Worm (Caenorhabditis elegans) whole organism, mixed stage, embryonic: ENCODE results near the gene lmbr-1.

Experiments used
- M03D4.4 ChIP-seq: sonication (generic microtip); optimal IDR thresholded peaks from 2 replicates; lab custom pipeline; 2017; ENCODE audit warnings: mild to moderate bottlenecking, missing genetic modification characterization, missing compliant biosample characterization
- bed-3 ChIP-seq: fragments of 200-800 bp; sonication (Bioruptor generic); optimal IDR thresholded peaks from 3 replicates; lab custom pipeline; 2018; ENCODE audit warnings: mild to moderate bottlenecking, missing genetic modification characterization, moderate library complexity, missing compliant biosample characterization
- blmp-1 ChIP-seq: fragments of 150-350 bp; optimal IDR thresholded peaks from 2 replicates; lab custom pipeline; 2014; ENCODE audit warnings: missing biosample characterization, missing genetic modification characterization
- ceh-39 ChIP-seq: fragments of 150-350 bp; optimal IDR thresholded peaks from 2 replicates; lab custom pipeline; 2014; ENCODE audit warnings: missing biosample characterization, missing genetic modification characterization
- ceh-43 ChIP-seq: fragments of 200-800 bp; sonication (Bioruptor generic); optimal IDR thresholded peaks from 2 replicates; lab custom pipeline; 2018; ENCODE audit warnings: mild to moderate bottlenecking, missing genetic modification characterization, moderate library complexity, missing compliant biosample characterization
- ceh-83 ChIP-seq: fragments of 200-800 bp; sonication (Bioruptor generic); optimal IDR thresholded peaks from 2 replicates; lab custom pipeline; 2018; ENCODE audit warnings: mild to moderate bottlenecking, missing genetic modification characterization, missing compliant biosample characterization
- ces-1 ChIP-seq: fragments of 150-350 bp; optimal IDR thresholded peaks from 2 replicates; lab custom pipeline; 2014; ENCODE audit warnings: missing biosample characterization, missing genetic modification reagents, missing genetic modification characterization
- cnd-1 ChIP-seq: fragments of 200-800 bp; sonication (Bioruptor generic); optimal IDR thresholded peaks from 2 replicates; lab custom pipeline; 2018; ENCODE audit warnings: mild to moderate bottlenecking, missing genetic modification characterization, missing compliant biosample characterization
- drap-1 ChIP-seq: fragments of 200-800 bp; sonication (Bioruptor generic); optimal IDR thresholded peaks from 3 replicates; lab custom pipeline; 2018; ENCODE audit warnings: mild to moderate bottlenecking, missing genetic modification characterization, missing compliant biosample characterization
- elt-1 ChIP-seq: sonication (generic microtip); optimal IDR thresholded peaks from 2 replicates; lab custom pipeline; 2017; ENCODE audit warnings: missing genetic modification characterization, mild to moderate bottlenecking, missing compliant biosample characterization, antibody characterized with exemption, moderate library complexity, borderline replicate concordance; ENCODE audit not compliant: insufficient read depth
- flh-1 ChIP-seq: fragments of 200-800 bp; sonication (Bioruptor generic); optimal IDR thresholded peaks from 2 replicates; lab custom pipeline; 2018; ENCODE audit warnings: mild to moderate bottlenecking, missing genetic modification characterization, moderate library complexity, missing compliant biosample characterization
- hlh-1 ChIP-seq: fragments of 150-350 bp; optimal IDR thresholded peaks from 2 replicates; lab custom pipeline; 2014; ENCODE audit warnings: missing biosample characterization, missing genetic modification reagents, missing genetic modification characterization
- lin-13 ChIP-seq: fragments of 150-350 bp; optimal IDR thresholded peaks from 2 replicates; lab custom pipeline; 2014; ENCODE audit warnings: missing biosample characterization, missing genetic modification characterization
- lin-32 ChIP-seq: fragments of 200-800 bp; sonication (Bioruptor generic); optimal IDR thresholded peaks from 2 replicates; lab custom pipeline; 2018; ENCODE audit warnings: mild to moderate bottlenecking, missing genetic modification characterization, missing compliant biosample characterization
- mab-5 ChIP-seq: fragments of 150-350 bp; optimal IDR thresholded peaks from 2 replicates; lab custom pipeline; 2014; ENCODE audit warnings: missing biosample characterization, missing genetic modification characterization
- mls-2 ChIP-seq: sonication (generic microtip); optimal IDR thresholded peaks from 2 replicates; lab custom pipeline; 2016; ENCODE audit warnings: mild to moderate bottlenecking, missing genetic modification characterization, moderate library complexity, missing compliant biosample characterization
- nhr-12 ChIP-seq: fragments of 150-350 bp; optimal IDR thresholded peaks from 2 replicates; lab custom pipeline; 2014; ENCODE audit warnings: missing biosample characterization, missing genetic modification characterization
- nhr-2 ChIP-seq: fragments of 150-350 bp; optimal IDR thresholded peaks from 2 replicates; lab custom pipeline; 2014; ENCODE audit warnings: missing biosample characterization, missing genetic modification characterization
- nhr-237 ChIP-seq: fragments of 150-350 bp; optimal IDR thresholded peaks from 2 replicates; lab custom pipeline; 2014; ENCODE audit warnings: missing biosample characterization, missing genetic modification characterization
- nhr-28 ChIP-seq: fragments of 150-350 bp; optimal IDR thresholded peaks from 2 replicates; lab custom pipeline; 2014; ENCODE audit warnings: missing biosample characterization, missing genetic modification characterization
- pha-4 ChIP-seq: fragments of 150-350 bp; optimal IDR thresholded peaks from 2 replicates; lab custom pipeline; 2018; ENCODE audit warnings: missing biosample characterization, missing genetic modification reagents, missing genetic modification characterization
- sptf-1 ChIP-seq: sonication (generic microtip); optimal IDR thresholded peaks from 2 replicates; lab custom pipeline; 2017; ENCODE audit warnings: mild to moderate bottlenecking, missing genetic modification characterization, moderate library complexity, missing compliant biosample characterization
- tbx-8 ChIP-seq: fragments of 200-800 bp; sonication (Bioruptor generic); optimal IDR thresholded peaks from 2 replicates; lab custom pipeline; 2018; ENCODE audit warnings: mild to moderate bottlenecking, missing genetic modification characterization, moderate library complexity, missing compliant biosample characterization
- unc-39 ChIP-seq: fragments of 150-350 bp; optimal IDR thresholded peaks from 2 replicates; lab custom pipeline; 2014; ENCODE audit warnings: missing biosample characterization, missing genetic modification characterization
- unc-62 ChIP-seq: fragments of 150-350 bp; optimal IDR thresholded peaks from 2 replicates; lab custom pipeline; 2014; ENCODE audit warnings: missing biosample characterization, missing genetic modification reagents, missing genetic modification characterization
- zip-8 ChIP-seq: fragments of 150-350 bp; optimal IDR thresholded peaks from 2 replicates; lab custom pipeline; 2014; ENCODE audit warnings: missing biosample characterization, missing genetic modification characterization
- ztf-11 ChIP-seq: fragments of 150-350 bp; optimal IDR thresholded peaks from 2 replicates; lab custom pipeline; 2014; ENCODE audit warnings: missing biosample characterization, missing genetic modification characterization

lmbr-1 gene

DNA sequence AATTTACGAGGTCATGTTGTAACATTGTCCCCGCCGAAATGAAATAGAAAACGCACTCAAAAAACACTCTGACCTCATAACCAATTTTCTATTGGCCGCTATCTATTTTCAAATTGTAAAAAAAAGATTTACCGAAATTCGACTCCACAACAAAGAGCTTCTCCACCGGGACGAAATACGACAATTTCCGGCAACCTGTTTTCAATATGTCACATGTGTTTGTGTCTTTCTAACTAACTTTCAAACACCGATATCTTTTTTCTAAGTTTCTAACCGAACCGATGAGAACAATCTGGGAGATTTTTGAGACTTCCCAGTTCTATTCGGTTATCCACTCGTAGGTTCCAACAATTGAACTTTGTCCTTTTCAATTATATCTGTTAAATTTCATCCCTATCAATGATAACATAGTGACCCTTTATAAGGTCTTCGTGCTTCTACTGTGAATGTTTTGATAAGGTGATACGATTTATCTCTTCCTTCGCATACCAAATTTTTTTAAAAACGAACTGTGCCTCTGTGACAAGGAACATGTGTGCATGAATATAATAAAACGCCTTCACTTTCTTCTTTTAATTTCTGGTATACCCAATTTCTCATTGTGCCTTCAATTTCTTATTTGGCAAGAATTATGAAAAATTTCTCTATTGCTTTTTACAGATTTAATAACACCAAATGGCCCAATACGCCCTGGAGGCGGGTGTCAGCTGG is at the start of gene lmbr-1:
lmbr-1 (plus strand) TSS at position 661 of the 711 bp plus-strand sequence.
- no peak for TF ChIP-seq elt-1 (tag; lab: Kevin White, UChicago)
- no peak for TF ChIP-seq mls-2 (tag; lab: Kevin White, UChicago)
- no peak for TF ChIP-seq nhr-12
- no peak for TF ChIP-seq flh-1
- TF ChIP-seq mab-5 (tag; lab: Kevin White, UChicago) = no peak
- no peak for TF ChIP-seq drap-1 (GFP tag; lab: Kevin White, UChicago)
- no peak for TF ChIP-seq lin-13
- no peak for TF ChIP-seq nhr-28 (tag; lab: Kevin White, UChicago)

DNA sequence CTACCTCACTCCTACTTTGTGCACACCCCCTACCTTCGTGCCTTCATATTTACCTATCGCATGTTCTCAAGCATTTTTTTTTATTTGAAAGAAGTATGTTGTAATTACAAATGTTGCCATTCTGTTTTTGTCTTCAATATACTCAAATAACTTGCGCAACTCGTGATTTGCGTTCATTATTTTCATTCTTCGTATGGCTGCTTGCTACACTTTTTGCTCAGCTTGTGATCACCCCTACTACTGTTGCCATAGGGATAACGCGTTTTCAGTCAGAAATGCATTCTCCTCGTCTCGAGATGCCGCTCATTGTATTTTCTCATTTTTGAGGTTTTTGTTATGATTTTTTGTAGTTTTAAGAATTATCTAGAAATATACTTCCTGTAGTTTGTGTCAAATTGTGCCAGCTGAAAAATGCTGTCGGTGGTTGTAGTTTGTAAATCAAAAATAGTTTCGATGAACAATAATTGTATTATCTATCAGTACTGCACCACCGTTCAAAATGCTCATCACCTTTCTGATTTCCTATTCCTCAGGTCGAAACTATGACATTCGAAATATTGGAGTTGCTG is 49.3 kb upstream of the lmbr-1 start, which contains the start of gene F10E9.1:
F10E9.1 (plus strand) TSS at position 519 of the 569 bp plus-strand sequence.
- TF ChIP-seq unc-62 (GFP tag; lab: Kevin White, UChicago) (no peak), ces-1 (GFP tag; lab: Kevin White, UChicago) (no peak), bed-3 (no peak), nhr-237 (tag; lab: Kevin White, UChicago) (no peak), M03D4.4 (no peak)

DNA sequence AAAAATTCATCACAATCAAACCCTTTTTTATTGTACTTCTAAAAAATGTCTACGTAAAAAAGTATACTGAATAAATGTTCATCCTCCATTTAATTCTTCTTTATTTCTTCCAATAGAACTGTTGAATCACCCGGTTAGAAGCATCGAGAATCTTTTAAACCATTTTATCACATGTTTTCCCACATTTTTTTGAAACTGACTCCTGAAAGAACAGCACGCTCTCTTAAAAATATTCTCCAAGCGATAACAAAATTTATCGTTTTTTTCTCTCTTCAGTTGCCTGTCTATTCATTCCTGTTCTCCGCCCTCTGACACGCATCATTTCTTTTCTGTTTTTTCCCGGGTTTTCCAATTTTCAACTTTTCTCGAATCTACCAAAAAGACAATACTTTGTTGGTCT is 47.6 kb upstream of the lmbr-1 start, which contains the start of gene F10E9.12:
F10E9.12 (plus strand) TSS at position 131 of the 400 bp plus-strand sequence.
- no peak for TF ChIP-seq lin-32 (GFP tag; lab: Kevin White, UChicago)
- no peak for TF ChIP-seq drap-1 (GFP tag; lab: Kevin White, UChicago)
- TF ChIP-seq zip-8 (tag; lab: Kevin White, UChicago) = no peak

DNA sequence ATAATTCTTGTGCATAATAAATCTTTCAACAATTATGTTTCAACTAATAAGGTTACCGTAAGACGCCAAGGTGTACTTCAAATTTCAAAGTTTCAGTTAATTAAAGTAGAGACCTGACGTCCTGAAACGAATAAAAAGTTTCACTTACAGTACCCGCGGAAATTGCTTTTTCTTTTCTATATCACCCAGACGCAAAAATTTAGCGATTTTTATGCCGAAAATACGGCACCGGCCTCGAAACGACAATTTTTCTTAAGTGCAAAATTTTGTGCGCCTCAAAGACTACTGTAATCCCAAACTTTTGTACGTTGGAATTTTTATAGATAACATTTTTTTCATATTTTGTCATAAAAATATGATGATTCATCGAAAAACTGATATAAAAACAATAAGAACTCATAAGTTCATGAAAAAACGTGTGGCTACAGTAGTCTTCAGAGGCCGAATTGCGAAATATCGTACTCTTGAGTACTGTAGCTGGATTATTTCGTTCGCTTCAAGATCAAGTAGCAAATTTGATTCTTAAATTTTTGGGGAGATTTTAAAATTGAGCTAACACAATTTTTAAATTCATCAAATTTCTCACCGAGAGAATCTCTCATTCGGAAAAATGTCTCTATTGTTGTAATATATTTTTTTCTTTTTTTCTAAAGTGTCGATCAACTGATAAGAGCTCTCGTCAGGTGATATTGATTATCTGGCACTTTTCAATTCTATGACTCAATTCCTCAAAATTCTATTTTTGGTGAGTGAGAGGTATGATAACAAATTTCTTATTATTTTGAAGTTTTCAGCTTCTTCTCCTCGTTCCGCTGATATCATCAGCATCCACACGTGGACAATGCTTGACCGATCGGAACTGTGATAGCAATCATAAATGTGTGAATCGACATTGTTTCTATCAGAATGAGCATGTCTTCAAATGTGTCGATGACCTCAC is 46.2 kb upstream of the lmbr-1 start, which contains the start of gene ZC262.13:
ZC262.13 (plus strand) TSS at position 641 of the 940 bp plus-strand sequence.
- TF ChIP-seq nhr-2 (tag; lab: Kevin White, UChicago) (no peak), nhr-12 (no peak), tbx-8 (GFP tag; lab: Kevin White, UChicago) (no peak), hlh-1 (tag; lab: Kevin White, UChicago) (no peak), ceh-83 (GFP tag; lab: Kevin White, UChicago) (no peak), mab-5 (tag; lab: Kevin White, UChicago) (no peak), nhr-237 (tag; lab: Kevin White, UChicago) (no peak), bed-3 (no peak), ztf-11 (no peak)

DNA sequence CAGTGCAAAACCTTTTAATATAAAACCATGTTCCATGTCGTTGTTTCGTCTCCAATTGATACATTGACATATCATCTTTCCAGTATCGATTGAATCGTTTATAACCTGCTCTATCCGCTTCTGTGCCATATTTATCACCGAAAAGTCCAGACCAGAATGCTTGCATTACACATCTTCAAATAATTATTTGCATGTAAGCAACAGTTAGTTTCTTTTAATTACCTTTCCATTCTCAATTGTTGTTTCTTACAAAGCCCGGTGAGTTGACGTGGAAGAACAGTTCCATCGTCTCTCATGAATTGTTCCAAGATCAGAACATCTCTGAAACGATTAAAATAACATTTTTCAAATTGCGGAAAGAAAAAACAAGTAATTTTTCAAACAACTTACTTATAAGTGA is 40.8 kb upstream of the lmbr-1 start, which contains the start of gene iglr-2:
iglr-2 (minus strand) TSS at position 101 of the 400 bp plus-strand sequence.
- TF ChIP-seq sptf-1 = no peak
- no peak for TF ChIP-seq lin-32 (GFP tag; lab: Kevin White, UChicago)
- TF ChIP-seq zip-8 (tag; lab: Kevin White, UChicago) = no peak
- TF ChIP-seq ceh-43 = no peak
- no peak for TF ChIP-seq tbx-8 (GFP tag; lab: Kevin White, UChicago)
- TF ChIP-seq flh-1 = no peak
- TF ChIP-seq blmp-1 (tag; lab: Kevin White, UChicago) = no peak
- no peak for TF ChIP-seq pha-4
- TF ChIP-seq ceh-39 (tag; lab: Kevin White, UChicago) = no peak
- no peak for TF ChIP-seq unc-39 (tag; lab: Kevin White, UChicago)
- TF ChIP-seq elt-1 (tag; lab: Kevin White, UChicago) = no peak
- no peak for TF ChIP-seq cnd-1
